Worm (Caenorhabditis elegans): ENCODE measurements around the gene F44D12.10.

ce11 chrIV:10048268-10048667, 11.4 kb upstream of the F44D12.10 start:
- TF ChIP-seq hlh-30 (tag; optimal IDR thresholded peaks at IDR 0.05; ENCODE audit: insufficient read depth) (no peak), ahr-1 (tag; optimal IDR thresholded peaks at IDR 0.05) (no peak), rnt-1 (tag; optimal IDR thresholded peaks at IDR 0.05) (no peak), ceh-45 (GFP tag; IDR thresholded peaks at IDR 0.05) (no peak), nhr-11 (tag; optimal IDR thresholded peaks at IDR 0.05) (no peak), ceh-34 (tag; optimal IDR thresholded peaks at IDR 0.05) (no peak), ref-2 (tag; optimal IDR thresholded peaks at IDR 0.05) (no peak), sox-4 (tag; optimal IDR thresholded peaks at IDR 0.05) (no peak), fkh-10 (GFP tag; optimal IDR thresholded peaks at IDR 0.05) (no peak), dmd-4 (tag; optimal IDR thresholded peaks at IDR 0.05; ENCODE audit: borderline replicate concordance) (no peak), fax-1 (tag; optimal IDR thresholded peaks at IDR 0.05) (no peak)
